Worm (Caenorhabditis elegans) whole organism, L2 larva: ENCODE results near the gene F46B6.12.

ENCODE experiments used
- Y55F3AM.14 ChIP-seq: fragments of 200-800 bp; sonication (Bioruptor generic); optimal IDR thresholded peaks from 2 replicates; lab custom pipeline; 2018; ENCODE audit warnings: mild to moderate bottlenecking, missing genetic modification characterization, missing compliant biosample characterization
- ZK546.5 ChIP-seq: sonication (generic microtip); optimal IDR thresholded peaks from 2 replicates; lab custom pipeline; 2017; ENCODE audit warnings: missing biosample characterization, missing genetic modification characterization
- alr-1 ChIP-seq: fragments of 150-350 bp; optimal IDR thresholded peaks from 2 replicates; lab custom pipeline; 2014; ENCODE audit warnings: missing biosample characterization, missing genetic modification characterization
- ama-1 ChIP-seq: fragments of 150-350 bp; optimal IDR thresholded peaks from 2 replicates; lab custom pipeline; 2018; ENCODE audit warnings: inconsistent platforms
- lin-13 ChIP-seq: fragments of 150-350 bp; optimal IDR thresholded peaks from 2 replicates; lab custom pipeline; 2014; ENCODE audit warnings: missing biosample characterization, missing genetic modification reagents, missing genetic modification characterization
- lin-39 ChIP-seq: fragments of 150-350 bp; optimal IDR thresholded peaks from 2 replicates; lab custom pipeline; 2014; ENCODE audit warnings: missing biosample characterization, missing genetic modification reagents, missing genetic modification characterization
- mdl-1 ChIP-seq, 2 experiments: fragments of 150-350 bp in 1 of 2; sonication (generic microtip) in 1 of 2; optimal IDR thresholded peaks; 2 replicates each; lab custom pipeline; 2017; ENCODE audit warnings: missing biosample characterization in 2 of 2, missing genetic modification characterization in 2 of 2
- nhr-10 ChIP-seq: sonication (generic microtip); optimal IDR thresholded peaks from 2 replicates; lab custom pipeline; 2017; ENCODE audit warnings: missing biosample characterization, missing genetic modification characterization
- nhr-237 ChIP-seq: fragments of 150-350 bp; optimal IDR thresholded peaks from 2 replicates; lab custom pipeline; 2014; ENCODE audit warnings: missing biosample characterization, missing genetic modification characterization
- nhr-25 ChIP-seq: fragments of 150-350 bp; sonication (generic microtip); optimal IDR thresholded peaks from 3 replicates; lab custom pipeline; 2014; ENCODE audit warnings: missing biosample characterization, missing genetic modification characterization
- nhr-77 ChIP-seq: fragments of 150-350 bp; optimal IDR thresholded peaks from 2 replicates; lab custom pipeline; 2014; ENCODE audit warnings: missing biosample characterization, missing genetic modification characterization
- sem-4 ChIP-seq: fragments of 150-350 bp; optimal IDR thresholded peaks from 2 replicates; lab custom pipeline; 2014; ENCODE audit warnings: missing biosample characterization, missing genetic modification reagents, missing genetic modification characterization
- sma-3 ChIP-seq: sonication (generic microtip); optimal IDR thresholded peaks from 2 replicates; lab custom pipeline; 2016; ENCODE audit warnings: missing genetic modification reagents, missing genetic modification characterization, missing compliant biosample characterization

DNA sequence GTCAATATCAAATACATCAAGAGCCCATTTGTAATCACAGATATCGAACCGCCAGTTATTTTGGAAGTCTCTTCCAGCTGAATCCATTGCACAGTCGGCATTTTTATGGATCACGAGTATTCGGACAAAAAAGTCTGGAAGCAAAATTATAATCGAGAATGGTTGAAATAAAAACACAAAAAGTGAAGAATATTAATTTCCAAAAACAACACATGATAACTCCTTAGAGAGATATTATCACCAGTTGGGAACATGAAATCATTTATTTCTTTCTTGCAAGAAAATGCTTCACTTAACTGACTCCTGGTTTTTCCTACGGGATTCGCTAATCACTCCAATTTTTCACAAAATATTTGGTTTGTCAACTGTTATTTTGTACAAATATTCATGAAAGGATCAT is 48.5 kb upstream of the F46B6.12 start, which contains the start of gene str-2:
- TF ChIP-seq Y55F3AM.14 = no peak
- TF ChIP-seq mdl-1 (tag; optimal IDR thresholded peaks at IDR 0.05; lab: Kevin White, UChicago) = no peak
- TF ChIP-seq nhr-25 (tag; lab: Kevin White, UChicago) = no peak
- TF ChIP-seq ama-1 = no peak
- no peak for TF ChIP-seq lin-39 (tag; lab: Kevin White, UChicago)
- TF ChIP-seq lin-13 = no peak
- no peak for TF ChIP-seq nhr-10 (tag; lab: Kevin White, UChicago)
- TF ChIP-seq sem-4 (tag; lab: Kevin White, UChicago) = no peak
- TF ChIP-seq ZK546.5 (tag; lab: Kevin White, UChicago) = no peak
- TF ChIP-seq nhr-77 (tag; lab: Kevin White, UChicago) = no peak
- no peak for TF ChIP-seq alr-1 (tag; lab: Kevin White, UChicago)
- TF ChIP-seq sma-3 (GFP tag; lab: Kevin White, UChicago) = no peak
- no peak for TF ChIP-seq nhr-237 (tag; lab: Kevin White, UChicago)
